Fruit fly (Drosophila melanogaster) whole organism, embryonic: Measurements from ENCODE around the gene CG6785.

Experiments used
- Antp ChIP-seq: fragments of 200-800 bp; sonication (Bioruptor generic); optimal IDR thresholded peaks from 3 replicates; lab custom pipeline; 2016; ENCODE audit warnings: missing biosample characterization, missing genetic modification characterization
- Atf3 ChIP-seq: fragments of 200-800 bp; sonication (Bioruptor generic); optimal IDR thresholded peaks from 3 replicates; lab custom pipeline; 2016; ENCODE audit warnings: missing biosample characterization, missing genetic modification characterization
- Awh ChIP-seq: fragments of 200-800 bp; sonication (Bioruptor generic); IDR thresholded peaks from 2 replicates; pipeline ENCODE4, ENCODE4 v1.3.6; 2022; ENCODE audit warnings: missing biosample characterization, missing genetic modification characterization
- BEAF-32 ChIP-seq: fragments of 200-800 bp; sonication (Bioruptor generic); optimal IDR thresholded peaks from 3 replicates; lab custom pipeline; 2017; ENCODE audit warnings: missing biosample characterization, missing genetic modification characterization, mild to moderate bottlenecking, moderate library complexity, missing genetic modification reagents
- CG10267 ChIP-seq: fragments of 200-800 bp; sonication (Bioruptor generic); optimal IDR thresholded peaks from 2 replicates; lab custom pipeline; 2018; ENCODE audit warnings: missing biosample characterization, mild to moderate bottlenecking, missing genetic modification characterization, moderate library complexity
- CG10274 ChIP-seq: fragments of 200-800 bp; sonication (Bioruptor generic); optimal IDR thresholded peaks from 3 replicates; lab custom pipeline; 2017; ENCODE audit warnings: missing biosample characterization, mild to moderate bottlenecking, missing genetic modification characterization
- CG11456 ChIP-seq: fragments of 200-800 bp; sonication (Bioruptor generic); IDR thresholded peaks from 3 replicates; pipeline ENCODE4 v1.3.6; 2022; ENCODE audit warnings: missing biosample characterization, missing genetic modification characterization
- CG11695 ChIP-seq: fragments of 200-800 bp; sonication (Bioruptor generic); IDR thresholded peaks from 3 replicates; pipeline ENCODE4 v1.3.6; 2022; ENCODE audit warnings: missing biosample characterization, missing genetic modification characterization
- CG12769 ChIP-seq: fragments of 200-800 bp; sonication (Bioruptor generic); optimal IDR thresholded peaks from 2 replicates; lab custom pipeline; 2019; ENCODE audit warnings: missing biosample characterization, mild to moderate bottlenecking, missing genetic modification characterization, moderate library complexity
- CG14965 ChIP-seq: fragments of 200-800 bp; sonication (Bioruptor generic); optimal IDR thresholded peaks from 2 replicates; lab custom pipeline; 2016; ENCODE audit warnings: missing biosample characterization, missing genetic modification characterization, borderline replicate concordance
- CG1529 ChIP-seq: fragments of 200-800 bp; sonication (Bioruptor generic); optimal IDR thresholded peaks from 3 replicates; lab custom pipeline; 2018; ENCODE audit warnings: missing biosample characterization, missing genetic modification characterization
- CG17568 ChIP-seq: fragments of 200-800 bp; sonication (Bioruptor generic); optimal IDR thresholded peaks from 2 replicates; lab custom pipeline; 2018; ENCODE audit warnings: missing biosample characterization, mild to moderate bottlenecking, missing genetic modification characterization, moderate library complexity
- CG17912 ChIP-seq: fragments of 200-800 bp; sonication (Bioruptor generic); optimal IDR thresholded peaks from 2 replicates; lab custom pipeline; 2018; ENCODE audit warnings: missing biosample characterization, mild to moderate bottlenecking, missing genetic modification characterization
- CG2129 ChIP-seq: fragments of 200-800 bp; sonication (Bioruptor generic); IDR thresholded peaks from 2 replicates; pipeline ENCODE4 v1.3.6; 2022; ENCODE audit warnings: missing biosample characterization, missing genetic modification characterization; ENCODE audit not compliant: partially characterized antibody
- CG31365 ChIP-seq: fragments of 200-800 bp; sonication (Bioruptor generic); optimal IDR thresholded peaks from 2 replicates; lab custom pipeline; 2018; ENCODE audit warnings: missing biosample characterization, mild to moderate bottlenecking, missing genetic modification characterization
- CG31441 ChIP-seq: fragments of 200-800 bp; sonication (Bioruptor generic); IDR thresholded peaks from 2 replicates; pipeline ENCODE4 v1.3.6; 2022; ENCODE audit warnings: missing biosample characterization, missing genetic modification characterization
- CG3995 ChIP-seq: fragments of 200-800 bp; sonication (Bioruptor generic); optimal IDR thresholded peaks from 3 replicates; lab custom pipeline; 2016; ENCODE audit warnings: missing biosample characterization, missing genetic modification characterization
- CG42726 ChIP-seq: fragments of 200-800 bp; sonication (Bioruptor generic); IDR thresholded peaks from 2 replicates; pipeline ENCODE4 v1.3.6; 2022; ENCODE audit warnings: missing biosample characterization, missing genetic modification characterization; ENCODE audit not compliant: partially characterized antibody
- CG6813 ChIP-seq: fragments of 200-800 bp; sonication (Bioruptor generic); optimal IDR thresholded peaks from 2 replicates; lab custom pipeline; 2017; ENCODE audit warnings: missing biosample characterization, missing genetic modification characterization, mild to moderate bottlenecking, moderate library complexity, missing genetic modification reagents
- CG9817 ChIP-seq: fragments of 200-800 bp; sonication (Bioruptor generic); optimal IDR thresholded peaks from 2 replicates; lab custom pipeline; 2018; ENCODE audit warnings: missing biosample characterization, mild to moderate bottlenecking, missing genetic modification characterization, moderate library complexity
- Dip2 ChIP-seq: fragments of 200-800 bp; sonication (Bioruptor generic); IDR thresholded peaks from 2 replicates; pipeline ENCODE4 v1.3.6; 2022; ENCODE audit warnings: missing biosample characterization, missing genetic modification characterization
- Doc2 ChIP-seq: fragments of 200-800 bp; sonication (Bioruptor generic); IDR thresholded peaks from 2 replicates; pipeline ENCODE4 v1.3.6; 2022; ENCODE audit warnings: missing biosample characterization, missing genetic modification characterization
- Doc3 ChIP-seq: fragments of 200-800 bp; sonication (Bioruptor generic); IDR thresholded peaks from 3 replicates; pipeline ENCODE4 v1.3.6; 2022; ENCODE audit warnings: missing biosample characterization, missing genetic modification characterization; ENCODE audit not compliant: partially characterized antibody
- Drgx ChIP-seq: fragments of 200-800 bp; sonication (Bioruptor generic); IDR thresholded peaks from 2 replicates; pipeline ENCODE4 v1.3.6; 2022; ENCODE audit warnings: missing biosample characterization, missing genetic modification characterization
- Elba2 ChIP-seq: fragments of 200-800 bp; sonication (Bioruptor generic); optimal IDR thresholded peaks from 3 replicates; lab custom pipeline; 2016; ENCODE audit warnings: missing biosample characterization, missing genetic modification characterization
- Fer1 ChIP-seq: fragments of 200-800 bp; sonication (Bioruptor generic); optimal IDR thresholded peaks from 2 replicates; lab custom pipeline; 2017; ENCODE audit warnings: missing biosample characterization, mild to moderate bottlenecking, missing genetic modification characterization
- Fer2 ChIP-seq: fragments of 200-800 bp; sonication (Bioruptor generic); optimal IDR thresholded peaks from 2 replicates; lab custom pipeline; 2018; ENCODE audit warnings: missing biosample characterization, mild to moderate bottlenecking, missing genetic modification characterization, moderate library complexity
- Fer3 ChIP-seq: fragments of 200-800 bp; sonication (Bioruptor generic); optimal IDR thresholded peaks from 2 replicates; lab custom pipeline; 2018; ENCODE audit warnings: missing biosample characterization, mild to moderate bottlenecking, missing genetic modification characterization, moderate library complexity
- Hsf ChIP-seq: fragments of 200-800 bp; sonication (Bioruptor generic); optimal IDR thresholded peaks from 3 replicates; lab custom pipeline; 2016; ENCODE audit warnings: missing biosample characterization, missing genetic modification characterization
- MBD-R2 ChIP-seq: fragments of 200-800 bp; sonication (Bioruptor generic); IDR thresholded peaks from 2 replicates; pipeline ENCODE4 v1.3.6; 2022; ENCODE audit warnings: missing biosample characterization, missing genetic modification characterization
- NK7.1 ChIP-seq: fragments of 200-800 bp; sonication (Bioruptor generic); optimal IDR thresholded peaks from 3 replicates; lab custom pipeline; 2016; ENCODE audit warnings: missing biosample characterization, missing genetic modification characterization
- Optix ChIP-seq: fragments of 200-800 bp; sonication (Bioruptor generic); IDR thresholded peaks from 3 replicates; pipeline ENCODE4 v1.3.6; 2022; ENCODE audit warnings: missing biosample characterization, missing genetic modification characterization
- Pdp1 ChIP-seq, 2 experiments: fragments of 200-800 bp; sonication (Bioruptor generic); optimal IDR thresholded peaks; 3 replicates each; lab custom pipeline; 2016; ENCODE audit warnings: missing biosample characterization in 2 of 2, missing genetic modification characterization in 2 of 2, mild to moderate bottlenecking in 1 of 2, moderate library complexity in 1 of 2
- Sox100B ChIP-seq: fragments of 200-800 bp; sonication (Bioruptor generic); optimal IDR thresholded peaks from 3 replicates; lab custom pipeline; 2018; ENCODE audit warnings: missing biosample characterization, mild to moderate bottlenecking, missing genetic modification characterization
- Sry-δ ChIP-seq: fragments of 200-800 bp; sonication (Bioruptor generic); optimal IDR thresholded peaks from 2 replicates; lab custom pipeline; 2016; ENCODE audit warnings: missing biosample characterization, missing genetic modification characterization
- br ChIP-seq: fragments of >200 bp; optimal IDR thresholded peaks from 2 replicates; lab custom pipeline; 2017
- btn ChIP-seq: fragments of 200-800 bp; sonication (Bioruptor generic); optimal IDR thresholded peaks from 2 replicates; lab custom pipeline; 2016; ENCODE audit warnings: missing biosample characterization, missing genetic modification characterization
- croc ChIP-seq: fragments of 200-800 bp; sonication (Bioruptor generic); conservative IDR thresholded peaks from 3 replicates; pipeline ENCODE4 v1.3.6; 2022; ENCODE audit warnings: missing biosample characterization, missing genetic modification characterization
- dan ChIP-seq: fragments of 200-800 bp; sonication (Bioruptor generic); IDR thresholded peaks from 2 replicates; pipeline ENCODE4 v1.3.6; 2022; ENCODE audit warnings: missing biosample characterization, missing genetic modification characterization
- dm ChIP-seq: fragments of 200-800 bp; sonication (Bioruptor generic); optimal IDR thresholded peaks from 3 replicates; lab custom pipeline; 2016; ENCODE audit warnings: missing biosample characterization, missing genetic modification characterization
- emc ChIP-seq: fragments of 200-800 bp; sonication (Bioruptor generic); optimal IDR thresholded peaks from 2 replicates; lab custom pipeline; 2016; ENCODE audit warnings: missing biosample characterization, missing genetic modification characterization
- exex ChIP-seq: fragments of 200-800 bp; sonication (Bioruptor generic); optimal IDR thresholded peaks from 4 replicates; lab custom pipeline; 2018; ENCODE audit warnings: missing biosample characterization, mild to moderate bottlenecking, missing genetic modification characterization, moderate library complexity
- h ChIP-seq: fragments of >200 bp; optimal IDR thresholded peaks from 2 replicates; lab custom pipeline; 2017
- insv ChIP-seq, 2 experiments: fragments of 200-800 bp; sonication (Bioruptor generic); optimal IDR thresholded peaks; 3 replicates each; lab custom pipeline; 2016 to 2018; ENCODE audit warnings: missing biosample characterization in 2 of 2, missing genetic modification characterization in 2 of 2
- inv ChIP-seq: fragments of 200-800 bp; sonication (Bioruptor generic); IDR thresholded peaks from 2 replicates; pipeline ENCODE4 v1.3.6; 2022; ENCODE audit warnings: missing biosample characterization, missing genetic modification characterization; ENCODE audit not compliant: partially characterized antibody
- lmd ChIP-seq: fragments of 200-800 bp; sonication (Bioruptor generic); IDR thresholded peaks from 2 replicates; pipeline ENCODE4 v1.3.6; 2022; ENCODE audit warnings: missing biosample characterization, missing genetic modification characterization
- odd ChIP-seq: fragments of 200-800 bp; sonication (Bioruptor generic); optimal IDR thresholded peaks from 2 replicates; lab custom pipeline; 2017; ENCODE audit warnings: missing biosample characterization, mild to moderate bottlenecking, missing genetic modification characterization
- ro ChIP-seq: fragments of 200-800 bp; sonication (Bioruptor generic); IDR thresholded peaks from 2 replicates; pipeline ENCODE4 v1.3.6; 2022; ENCODE audit warnings: missing biosample characterization, missing genetic modification characterization
- sima ChIP-seq: fragments of 200-800 bp; sonication (Bioruptor generic); optimal IDR thresholded peaks from 2 replicates; lab custom pipeline; 2016; ENCODE audit warnings: missing biosample characterization, missing genetic modification characterization
- tap ChIP-seq: fragments of 200-800 bp; optimal IDR thresholded peaks from 3 replicates; lab custom pipeline; 2019; ENCODE audit warnings: missing biosample characterization, mild to moderate bottlenecking, missing genetic modification characterization, moderate library complexity
- wdn ChIP-seq: fragments of 200-800 bp; sonication (Bioruptor generic); IDR thresholded peaks from 2 replicates; pipeline ENCODE4 v1.3.6; 2022; ENCODE audit warnings: missing biosample characterization, missing genetic modification characterization
- zf30C ChIP-seq: fragments of 200-800 bp; sonication (Bioruptor generic); optimal IDR thresholded peaks from 3 replicates; lab custom pipeline; 2018; ENCODE audit warnings: missing biosample characterization, mild to moderate bottlenecking, missing genetic modification characterization

The CG6785 gene

DNA sequence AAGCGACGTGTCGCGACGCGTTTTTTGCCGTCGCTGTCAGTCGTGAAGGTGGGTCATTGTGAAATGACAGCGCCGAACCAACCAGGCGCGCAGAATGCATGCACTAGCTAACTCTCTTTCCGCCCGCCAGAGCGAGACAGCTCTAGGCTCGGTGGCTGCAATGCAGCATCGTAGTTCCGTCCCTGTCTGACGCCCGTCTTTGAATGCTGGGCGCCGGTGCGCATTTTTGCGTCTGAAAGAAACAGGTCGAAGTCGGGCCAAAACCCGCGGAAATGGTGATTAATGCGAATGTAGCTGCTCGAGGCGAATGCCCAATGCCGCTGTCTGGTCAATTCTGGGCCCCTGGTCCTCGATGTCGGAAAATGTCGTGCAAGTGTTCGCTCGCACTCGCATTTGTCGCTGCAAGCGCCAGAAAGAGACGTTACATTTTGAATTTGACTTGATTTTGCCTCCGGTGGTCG lies 37.6 kb downstream of the CG6785 start (continued):
- TF ChIP-seq Fer3 (tag; lab: Kevin White, UChicago) (peak; percentile 24), emc (GFP tag; lab: Kevin White, UChicago) (no peak), Antp (GFP tag; lab: Kevin White, UChicago) (peak; percentile 5), Dip2 (GFP tag; lab: Robert Waterston, UW) (no peak), CG6813 (GFP tag; lab: Kevin White, UChicago) (peak; percentile 50), CG31441 (GFP tag; lab: Robert Waterston, UW) (no peak), Fer1 (GFP tag; lab: Kevin White, UChicago) (peak; percentile 79), CG17912 (GFP tag; lab: Kevin White, UChicago) (peak; percentile 98), Fer2 (tag; lab: Kevin White, UChicago) (no peak), sima (no peak), MBD-R2 (GFP tag; lab: Robert Waterston, UW) (no peak), Sry-δ (GFP tag; lab: Kevin White, UChicago) (peak; percentile 15), ro (no peak), br (lab: Kevin White, UChicago) (no peak), inv (GFP tag; lab: Robert Waterston, UW) (no peak), CG14965 (GFP tag; lab: Kevin White, UChicago) (no peak), CG11456 (no peak), odd (GFP tag; lab: Kevin White, UChicago) (peak; percentile 24), CG17568 (peak; percentile 63), CG12769 (peak; percentile 99), CG10274 (peak; percentile 13), exex (tag; lab: Kevin White, UChicago) (peak; percentile 76), CG3995 (GFP tag; lab: Kevin White, UChicago) (no peak), Hsf (no peak), CG2129 (GFP tag; lab: Robert Waterston, UW) (no peak), NK7.1 (GFP tag; lab: Kevin White, UChicago) (no peak), CG9817 (tag; lab: Kevin White, UChicago) (no peak), CG42726 (no peak), tap (tag; lab: Kevin White, UChicago) (peak; percentile 57), Doc3 (GFP tag; lab: Robert Waterston, UW) (no peak), Optix (no peak), CG31365 (tag; lab: Kevin White, UChicago) (peak; percentile 67), h (lab: Kevin White, UChicago) (peak; percentile 25), Awh (GFP tag; lab: Robert Waterston, UW) (no peak), Doc2 (GFP tag; lab: Robert Waterston, UW) (no peak), CG10267 (tag; lab: Kevin White, UChicago) (no peak), Pdp1 (GFP tag; optimal IDR thresholded peaks at IDR 0.05; lab: Kevin White, UChicago) (peak; percentile 3 to 77), Elba2 (GFP tag; lab: Kevin White, UChicago) (no peak), Atf3 (GFP tag; lab: Kevin White, UChicago) (no peak), wdn (GFP tag; lab: Robert Waterston, UW) (no peak), dm (GFP tag; lab: Kevin White, UChicago) (peak; percentile 46), CG11695 (GFP tag; lab: Robert Waterston, UW) (no peak), Sox100B (peak; percentile 35), insv (GFP tag; optimal IDR thresholded peaks at IDR 0.05; lab: Kevin White, UChicago) (peak in 1 of 2 experiments; percentile 76), btn (GFP tag; lab: Kevin White, UChicago) (peak; percentile 62), lmd (GFP tag; lab: Robert Waterston, UW) (no peak), Drgx (GFP tag; lab: Robert Waterston, UW) (no peak), dan (GFP tag; lab: Robert Waterston, UW) (no peak), BEAF-32 (GFP tag; lab: Kevin White, UChicago) (peak; percentile 11), CG1529 (GFP tag; lab: Kevin White, UChicago) (peak; percentile 50), zf30C (GFP tag; lab: Kevin White, UChicago) (peak; percentile 14), croc (GFP tag; lab: Robert Waterston, UW) (no peak; the same call in 2 of the 3 replicates)
